Worm (Caenorhabditis elegans) whole organism, L1 larva: Measurements from ENCODE around the gene srb-17.
A peak's percentile ranks its signal among the peaks of the same experiment; 100 is the strongest.

Experiments used
- C04F5.9 ChIP-seq: sonication (generic microtip); optimal IDR thresholded peaks from 2 replicates; lab custom pipeline; 2016; ENCODE audit warnings: missing genetic modification characterization, missing compliant biosample characterization
- Y116A8C.19 ChIP-seq: sonication (generic microtip); optimal IDR thresholded peaks from 2 replicates; lab custom pipeline; 2016; ENCODE audit warnings: missing compliant biosample characterization, missing genetic modification characterization, borderline replicate concordance
- ama-1 ChIP-seq: fragments of 150-350 bp; optimal IDR thresholded peaks from 2 replicates; lab custom pipeline; 2014
- ceh-63 ChIP-seq: fragments of 200-800 bp; sonication (Bioruptor generic); optimal IDR thresholded peaks from 2 replicates; lab custom pipeline; 2018; ENCODE audit warnings: mild to moderate bottlenecking, missing genetic modification characterization, missing compliant biosample characterization
- ceh-90 ChIP-seq: sonication (generic microtip); optimal IDR thresholded peaks from 2 replicates; lab custom pipeline; 2016; ENCODE audit warnings: missing genetic modification characterization, missing compliant biosample characterization
- dsc-1 ChIP-seq: sonication (generic microtip); optimal IDR thresholded peaks from 2 replicates; lab custom pipeline; 2016; ENCODE audit warnings: mild to moderate bottlenecking, missing genetic modification characterization, missing compliant biosample characterization
- efl-1 ChIP-seq, 4 experiments: fragments of 150-350 bp; optimal IDR thresholded peaks in 3 of 4; peaks in 1 of 4; 1 replicate in 1 of 4; 2 replicates in 3 of 4; lab custom pipeline; 2014; ENCODE audit warnings: missing biosample characterization in 2 of 4, missing genetic modification characterization in 2 of 4, missing genetic modification reagents in 2 of 4
- egl-13 ChIP-seq: sonication (generic microtip); optimal IDR thresholded peaks from 2 replicates; lab custom pipeline; 2016; ENCODE audit warnings: missing genotype, missing genetic modification reagents, missing genetic modification characterization, missing compliant biosample characterization
- egl-27 ChIP-seq, 2 experiments: fragments of 150-350 bp in 1 of 2; sonication (generic microtip); optimal IDR thresholded peaks; 3 replicates each; lab custom pipeline; 2017 to 2018; ENCODE audit warnings: missing biosample characterization in 2 of 2, missing genetic modification characterization in 2 of 2, missing genetic modification reagents in 2 of 2
- elt-2 ChIP-seq: sonication (generic microtip); optimal IDR thresholded peaks from 2 replicates; lab custom pipeline; 2016; ENCODE audit warnings: missing genetic modification characterization, mild to moderate bottlenecking, inconsistent platforms, missing compliant biosample characterization, missing genetic modification reagents
- fkh-10 ChIP-seq: sonication (generic microtip); optimal IDR thresholded peaks from 2 replicates; lab custom pipeline; 2017; ENCODE audit warnings: missing biosample characterization, missing genetic modification reagents, missing genetic modification characterization
- irx-1 ChIP-seq: sonication (generic microtip); optimal IDR thresholded peaks from 2 replicates; lab custom pipeline; 2016; ENCODE audit warnings: missing genetic modification characterization, missing compliant biosample characterization
- isw-1 ChIP-seq: fragments of 200-800 bp; sonication (Bioruptor generic); IDR thresholded peaks from 2 replicates; pipeline ENCODE4 v1.3.6; 2022; ENCODE audit warnings: missing genetic modification characterization, missing compliant biosample characterization
- lin-13 ChIP-seq: fragments of 150-350 bp; optimal IDR thresholded peaks from 2 replicates; lab custom pipeline; 2014; ENCODE audit warnings: missing biosample characterization, missing genetic modification reagents, missing genetic modification characterization
- lin-14 ChIP-seq: fragments of 200-800 bp; sonication (Bioruptor generic); optimal IDR thresholded peaks from 2 replicates; lab custom pipeline; 2018; ENCODE audit warnings: mild to moderate bottlenecking, missing genetic modification characterization, moderate library complexity, missing compliant biosample characterization
- lin-15B ChIP-seq: fragments of 150-350 bp; sonication (generic microtip); optimal IDR thresholded peaks from 3 replicates; lab custom pipeline; 2014; ENCODE audit warnings: missing biosample characterization, missing genetic modification characterization
- lin-35 ChIP-seq, 2 experiments: fragments of 150-350 bp; optimal IDR thresholded peaks; 2 replicates each; lab custom pipeline; 2014; ENCODE audit warnings: missing biosample characterization in 2 of 2, missing genetic modification characterization in 2 of 2, missing genetic modification reagents in 2 of 2
- lin-39 ChIP-seq: fragments of 150-350 bp; optimal IDR thresholded peaks from 2 replicates; lab custom pipeline; 2014; ENCODE audit warnings: missing biosample characterization, missing genetic modification reagents, missing genetic modification characterization
- lsy-2 ChIP-seq, 2 experiments: fragments of 150-350 bp; optimal IDR thresholded peaks; 2 replicates each; lab custom pipeline; 2014; ENCODE audit warnings: missing biosample characterization in 2 of 2, missing genetic modification characterization in 2 of 2
- mab-9 ChIP-seq: fragments of 200-800 bp; sonication (Bioruptor generic); IDR thresholded peaks from 2 replicates; pipeline ENCODE4 v1.3.6; 2022; ENCODE audit warnings: missing genetic modification reagents, missing genetic modification characterization, missing compliant biosample characterization
- mdl-1 ChIP-seq, 2 experiments: fragments of 150-350 bp; optimal IDR thresholded peaks; 2 replicates each; lab custom pipeline; 2014 to 2017; ENCODE audit warnings: missing biosample characterization in 2 of 2, missing genetic modification characterization in 2 of 2, inconsistent platforms in 1 of 2
- mep-1 ChIP-seq: fragments of 150-350 bp; optimal IDR thresholded peaks from 2 replicates; lab custom pipeline; 2014; ENCODE audit warnings: missing biosample characterization, missing genetic modification characterization
- nhr-20 ChIP-seq: sonication (generic microtip); optimal IDR thresholded peaks from 2 replicates; lab custom pipeline; 2016; ENCODE audit warnings: mild to moderate bottlenecking, missing genetic modification characterization, missing compliant biosample characterization
- nhr-28 ChIP-seq: fragments of 150-350 bp; optimal IDR thresholded peaks from 2 replicates; lab custom pipeline; 2014; ENCODE audit warnings: missing biosample characterization, missing genetic modification characterization
- nhr-47 ChIP-seq: sonication (generic microtip); optimal IDR thresholded peaks from 2 replicates; lab custom pipeline; 2016; ENCODE audit warnings: mild to moderate bottlenecking, missing genetic modification characterization, moderate library complexity, missing compliant biosample characterization
- nhr-71 ChIP-seq: sonication (generic microtip); optimal IDR thresholded peaks from 2 replicates; lab custom pipeline; 2016; ENCODE audit warnings: mild to moderate bottlenecking, missing genetic modification characterization, moderate library complexity, missing compliant biosample characterization
- nhr-76 ChIP-seq: sonication (generic microtip); optimal IDR thresholded peaks from 2 replicates; lab custom pipeline; 2017; ENCODE audit warnings: missing biosample characterization, missing genetic modification characterization
- nhr-85 ChIP-seq: sonication (generic microtip); peaks from one replicate; lab custom pipeline; 2016; ENCODE audit warnings: missing genetic modification characterization, inconsistent platforms, missing compliant biosample characterization
- pag-3 ChIP-seq: sonication (generic microtip); optimal IDR thresholded peaks from 2 replicates; lab custom pipeline; 2017; ENCODE audit warnings: missing genetic modification characterization, mild to moderate bottlenecking, missing compliant biosample characterization, antibody characterized with exemption, borderline replicate concordance; ENCODE audit not compliant: insufficient read depth
- pax-3 ChIP-seq: fragments of 200-800 bp; sonication (Bioruptor generic); optimal IDR thresholded peaks from 2 replicates; lab custom pipeline; 2018; ENCODE audit warnings: mild to moderate bottlenecking, missing genetic modification characterization, moderate library complexity, missing compliant biosample characterization
- pqm-1 ChIP-seq: sonication (generic microtip); optimal IDR thresholded peaks from 3 replicates; lab custom pipeline; 2017; ENCODE audit warnings: missing biosample characterization, missing genetic modification characterization
- sptf-1 ChIP-seq: fragments of 150-350 bp; optimal IDR thresholded peaks from 2 replicates; lab custom pipeline; 2014; ENCODE audit warnings: missing biosample characterization, missing genetic modification characterization
- sup-37 ChIP-seq: fragments of 200-800 bp; sonication (Bioruptor generic); optimal IDR thresholded peaks from 2 replicates; lab custom pipeline; 2018; ENCODE audit warnings: mild to moderate bottlenecking, missing genetic modification characterization, missing compliant biosample characterization
- unc-30 ChIP-seq: sonication (generic microtip); optimal IDR thresholded peaks from 2 replicates; lab custom pipeline; 2017; ENCODE audit warnings: missing biosample characterization, missing genetic modification characterization
- unc-86 ChIP-seq: sonication (generic microtip); optimal IDR thresholded peaks from 2 replicates; lab custom pipeline; 2016; ENCODE audit warnings: missing genetic modification characterization, missing compliant biosample characterization
- unc-98 ChIP-seq: fragments of 200-800 bp; sonication (Bioruptor generic); IDR thresholded peaks from 2 replicates; pipeline ENCODE4 v1.3.6; 2022; ENCODE audit warnings: missing genetic modification characterization, missing compliant biosample characterization
- vab-15 ChIP-seq: sonication (generic microtip); optimal IDR thresholded peaks from 2 replicates; lab custom pipeline; 2017; ENCODE audit warnings: missing genotype, mild to moderate bottlenecking, missing genetic modification characterization, missing compliant biosample characterization
- ztf-11 ChIP-seq, 2 experiments: sonication (generic microtip); optimal IDR thresholded peaks; 2 replicates each; lab custom pipeline; 2016 to 2017; ENCODE audit warnings: missing genetic modification characterization in 2 of 2, missing biosample characterization in 1 of 2, missing compliant biosample characterization in 1 of 2

The srb-17 gene

DNA sequence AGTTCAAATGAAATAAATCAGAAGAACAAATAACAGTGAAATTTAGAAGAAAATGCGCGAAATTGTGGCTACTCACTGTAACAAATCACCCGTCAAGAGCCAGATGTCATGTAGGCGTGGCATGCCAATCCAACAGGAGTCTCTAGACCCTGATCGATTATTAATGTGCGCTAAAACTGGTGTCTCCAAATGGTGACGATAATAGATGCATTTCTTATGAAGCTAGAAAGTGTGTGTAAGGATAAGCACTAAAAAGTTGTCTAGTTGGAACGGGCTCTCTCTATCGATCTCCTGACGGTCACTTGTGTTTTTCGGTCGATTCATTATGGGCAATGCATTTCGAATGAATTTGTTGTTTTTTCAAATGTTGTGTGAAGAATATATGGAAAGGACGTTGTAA is 4.7 kb upstream of the srb-17 start, which contains the start of gene mec-3:
mec-3 (minus strand) TSS at position 101 of the 400 bp plus-strand sequence.
- TF ChIP-seq unc-86: peak; percentile 43
- TF ChIP-seq egl-27 (tag; optimal IDR thresholded peaks at IDR 0.05; lab: Kevin White, UChicago): no peak

DNA sequence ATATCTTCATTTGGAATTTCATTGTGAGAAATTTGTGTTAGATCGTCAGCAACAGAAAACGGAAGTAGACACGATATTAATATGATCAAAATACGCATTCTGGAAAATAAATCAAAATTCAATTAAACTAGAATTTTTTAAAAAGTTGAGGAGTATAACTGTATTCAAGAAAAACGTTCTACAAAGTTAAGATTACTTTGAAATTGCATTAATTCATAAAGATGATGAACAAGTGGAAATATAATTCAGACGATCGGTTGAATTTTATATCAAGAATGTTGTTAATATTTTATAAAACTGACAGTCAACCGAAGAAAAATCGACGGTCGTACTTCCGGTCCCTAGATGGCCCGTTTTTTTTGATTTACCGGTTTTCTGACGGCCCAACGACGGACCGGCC is 4.0 kb downstream of the srb-17 start, which contains the start of gene F01D4.8:
F01D4.8 (minus strand) TSS at position 101 of the 400 bp plus-strand sequence.
- TF ChIP-seq unc-30 (tag; lab: Kevin White, UChicago) (no peak), irx-1 (tag; lab: Kevin White, UChicago) (no peak), C04F5.9 (tag; lab: Kevin White, UChicago) (no peak), vab-15 (tag; lab: Kevin White, UChicago) (no peak), ama-1 (lab: Kevin White, UChicago) (no peak), egl-27 (tag; optimal IDR thresholded peaks at IDR 0.05; lab: Kevin White, UChicago) (no peak), nhr-71 (tag; lab: Kevin White, UChicago) (no peak), lin-39 (tag; lab: Kevin White, UChicago) (no peak)

DNA sequence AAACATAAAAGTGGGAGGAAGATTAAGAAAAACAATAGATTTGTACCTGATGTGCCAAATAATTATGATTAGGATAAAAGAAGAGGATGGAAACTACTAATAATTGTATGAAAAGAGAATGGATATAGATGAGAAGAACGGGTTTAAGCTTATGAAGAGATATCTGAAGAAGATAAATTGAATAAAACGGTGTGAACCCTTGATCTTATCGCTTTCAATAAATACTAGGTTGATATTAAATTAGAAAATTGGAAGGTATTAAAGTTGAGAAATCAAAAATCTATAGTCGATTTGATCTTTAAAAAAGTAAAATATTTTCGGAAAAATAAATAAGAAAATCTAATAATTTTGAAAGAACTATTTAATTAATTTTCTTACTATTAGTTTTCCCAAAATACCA is 7.2 kb downstream of the srb-17 start, which contains the start of gene F13B12.4:
F13B12.4 (minus strand) TSS at position 101 of the 400 bp plus-strand sequence.
- TF ChIP-seq Y116A8C.19 (tag; lab: Kevin White, UChicago) (no peak), dsc-1 (tag; lab: Kevin White, UChicago) (peak; percentile 42), sup-37 (GFP tag; lab: Kevin White, UChicago) (no peak)

DNA sequence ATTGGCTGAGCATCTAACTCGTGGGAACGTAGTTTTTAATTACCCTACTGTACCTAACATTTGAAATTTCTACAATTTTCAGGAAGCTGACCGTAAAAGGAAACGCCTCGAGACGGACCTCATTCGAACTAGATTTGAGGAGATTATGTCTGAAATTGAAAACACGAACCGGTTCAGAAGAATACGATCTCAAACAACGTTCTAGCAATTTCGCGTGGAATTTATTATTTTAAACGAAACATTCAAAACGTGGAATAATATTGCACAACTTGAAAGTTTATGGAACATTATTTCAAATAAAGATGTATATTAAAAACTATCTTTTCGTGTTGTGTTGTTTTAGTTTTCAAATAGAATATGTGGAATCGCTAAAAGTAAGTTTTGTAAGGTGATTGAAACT is 13.5 kb downstream of the srb-17 start, which contains the start of gene F13B12.7:
F13B12.7 (plus strand) TSS at position 301 of the 400 bp plus-strand sequence.
- TF ChIP-seq mep-1 (tag; lab: Kevin White, UChicago) (no peak), pag-3 (tag; lab: Kevin White, UChicago) (no peak), lin-35 (GFP tag; optimal IDR thresholded peaks at IDR 0.05; lab: Kevin White, UChicago) (no peak), nhr-28 (tag; lab: Kevin White, UChicago) (no peak), nhr-71 (tag; lab: Kevin White, UChicago) (no peak), mdl-1 (tag; optimal IDR thresholded peaks at IDR 0.05; lab: Kevin White, UChicago) (no peak), ztf-11 (tag; optimal IDR thresholded peaks at IDR 0.05; lab: Kevin White, UChicago) (no peak), ama-1 (lab: Kevin White, UChicago) (no peak), sptf-1 (tag; lab: Kevin White, UChicago) (no peak), nhr-47 (no peak), mab-9 (no peak), fkh-10 (GFP tag; lab: Kevin White, UChicago) (no peak), lin-15B (tag; lab: Kevin White, UChicago) (no peak), lin-39 (tag; lab: Kevin White, UChicago) (no peak), vab-15 (tag; lab: Kevin White, UChicago) (no peak)

DNA sequence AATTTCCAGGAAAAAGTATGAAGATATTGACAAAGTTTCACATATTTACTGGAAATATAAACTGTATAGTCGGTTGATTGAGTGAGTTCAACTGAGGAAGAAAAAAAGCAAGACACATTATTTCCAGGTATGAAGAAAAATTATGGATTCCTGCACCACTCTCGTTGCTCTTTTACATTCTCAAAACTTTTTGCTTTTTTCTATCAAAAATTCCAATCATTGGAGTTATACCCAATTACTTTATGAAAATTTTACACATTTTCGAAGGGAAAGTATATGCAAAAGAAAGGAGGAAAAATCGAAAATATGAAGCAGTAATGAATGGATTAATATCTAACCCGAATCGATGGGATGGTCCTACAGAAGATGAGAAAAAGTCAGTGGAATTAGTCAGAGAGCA is 14.1 kb downstream of the srb-17 start:
- no peak for TF ChIP-seq isw-1 (GFP tag; lab: Robert Waterston, UW)
- no peak for TF ChIP-seq pag-3 (tag; lab: Kevin White, UChicago)
- no peak for TF ChIP-seq unc-98 (GFP tag; lab: Robert Waterston, UW)
- TF ChIP-seq nhr-76 (tag; lab: Kevin White, UChicago): no peak
- TF ChIP-seq efl-1 (optimal IDR thresholded peaks at IDR 0.05; lab: Kevin White, UChicago): no peak
- TF ChIP-seq efl-1 (GFP tag; optimal IDR thresholded peaks at IDR 0.05 in 1 of 2; lab: Kevin White, UChicago): peak in 1 of 2 experiments; percentile 71
- no peak for TF ChIP-seq nhr-85

DNA sequence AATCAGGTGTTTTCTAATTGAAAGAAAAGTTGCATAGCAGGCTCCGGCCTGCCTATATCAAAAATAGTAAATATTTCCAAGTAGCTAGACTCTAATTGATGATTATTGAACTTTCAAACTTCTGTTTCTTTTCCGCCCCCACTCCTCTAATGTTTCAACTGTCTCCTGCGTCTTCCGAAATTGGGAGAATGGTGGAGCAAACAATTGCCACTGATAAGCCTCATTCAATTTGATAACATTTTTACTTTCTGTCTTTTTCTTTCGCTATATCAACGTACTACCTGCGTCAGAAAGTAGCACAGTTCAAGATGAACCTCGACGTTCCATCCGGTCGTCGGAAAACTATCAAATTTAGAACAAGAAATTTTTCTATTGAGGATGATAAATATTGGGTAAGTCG is 18.1 kb downstream of the srb-17 start, which contains the start of gene F13B12.3:
F13B12.3 (plus strand) TSS at position 223 of the 400 bp plus-strand sequence.
- TF ChIP-seq pqm-1 (tag; lab: Kevin White, UChicago) (peak; percentile 53), nhr-71 (tag; lab: Kevin White, UChicago) (no peak), elt-2 (tag; lab: Kevin White, UChicago) (peak; percentile 62), lin-13 (GFP tag; lab: Kevin White, UChicago) (no peak), ceh-63 (no peak), ceh-90 (tag; lab: Kevin White, UChicago) (no peak), lin-14 (GFP tag; lab: Kevin White, UChicago) (peak; percentile 1), vab-15 (tag; lab: Kevin White, UChicago) (no peak), lsy-2 (tag; optimal IDR thresholded peaks at IDR 0.05; lab: Kevin White, UChicago) (no peak), egl-13 (tag; lab: Kevin White, UChicago) (no peak), pax-3 (tag; lab: Kevin White, UChicago) (no peak), nhr-85 (no peak), nhr-20 (tag; lab: Kevin White, UChicago) (no peak)
